Worm (Caenorhabditis elegans) whole organism, young adult: ENCODE measurements around the gene srbc-55.

Experiments
- B0019.2 ChIP-seq: fragments of 200-800 bp; sonication (Bioruptor generic); conservative IDR thresholded peaks from 2 replicates; pipeline ENCODE4 v1.3.6; 2022; ENCODE audit warnings: missing genetic modification reagents, missing genetic modification characterization, missing compliant biosample characterization
- B0035.1 ChIP-seq: sonication (generic microtip); optimal IDR thresholded peaks from 2 replicates; lab custom pipeline; 2016; ENCODE audit warnings: missing genetic modification characterization, mild to moderate bottlenecking, missing compliant biosample characterization, missing genotype, missing genetic modification reagents
- D2030.7 ChIP-seq: fragments of 200-800 bp; sonication (Bioruptor generic); IDR thresholded peaks from 2 replicates; pipeline ENCODE4 v1.3.6; 2022; ENCODE audit warnings: missing genetic modification reagents, missing genetic modification characterization, missing compliant biosample characterization
- F10E7.11 ChIP-seq: sonication (generic microtip); optimal IDR thresholded peaks from 2 replicates; lab custom pipeline; 2017; ENCODE audit warnings: mild to moderate bottlenecking, missing genetic modification characterization, moderate library complexity, missing compliant biosample characterization
- F52B5.7 ChIP-seq: sonication (generic microtip); optimal IDR thresholded peaks from 2 replicates; lab custom pipeline; 2016; ENCODE audit warnings: mild to moderate bottlenecking, missing genetic modification characterization, missing compliant biosample characterization
- K12H6.12 ChIP-seq: fragments of 200-800 bp; sonication (Bioruptor generic); optimal IDR thresholded peaks from 2 replicates; lab custom pipeline; 2018; ENCODE audit warnings: mild to moderate bottlenecking, missing genetic modification characterization, missing compliant biosample characterization
- Y53F4B.3 ChIP-seq: fragments of 200-800 bp; sonication (Bioruptor generic); IDR thresholded peaks from 2 replicates; pipeline ENCODE4 v1.3.6; 2022; ENCODE audit warnings: missing genetic modification reagents, missing genetic modification characterization, missing compliant biosample characterization
- Y53G8AR.9 ChIP-seq: fragments of 200-800 bp; sonication (Bioruptor generic); conservative IDR thresholded peaks from 2 replicates; pipeline ENCODE4 v1.3.6; 2022; ENCODE audit warnings: missing genetic modification reagents, missing genetic modification characterization, missing compliant biosample characterization
- Y56A3A.18 ChIP-seq: fragments of 200-800 bp; sonication (Bioruptor generic); IDR thresholded peaks from 2 replicates; pipeline ENCODE4 v1.3.6; 2022; ENCODE audit warnings: missing genetic modification reagents, missing genetic modification characterization, missing compliant biosample characterization
- Y67H2A.10 ChIP-seq: fragments of 200-800 bp; sonication (Bioruptor generic); conservative IDR thresholded peaks from 2 replicates; pipeline ENCODE4 v1.3.6; 2022; ENCODE audit warnings: missing genetic modification reagents, missing genetic modification characterization, missing compliant biosample characterization
- ama-1 ChIP-seq, 3 experiments: fragments of 150-350 bp in 1 of 3; sonication (generic microtip) in 2 of 3; optimal IDR thresholded peaks; 2 replicates each; lab custom pipeline; 2014 to 2018; ENCODE audit warnings: missing biosample characterization in 2 of 3, missing genetic modification characterization in 2 of 3, missing genetic modification reagents in 2 of 3
- attf-3 ChIP-seq: fragments of 200-800 bp; sonication (Bioruptor generic); conservative IDR thresholded peaks from 2 replicates; pipeline ENCODE4 v1.3.6; 2022; ENCODE audit warnings: missing genetic modification reagents, missing genetic modification characterization, missing compliant biosample characterization
- bed-2 ChIP-seq: fragments of 200-800 bp; sonication (Bioruptor generic); IDR thresholded peaks from 2 replicates; pipeline ENCODE4 v1.3.6; 2022; ENCODE audit warnings: missing genetic modification reagents, missing genetic modification characterization, missing compliant biosample characterization
- cebp-1 ChIP-seq, 2 experiments: fragments of 200-800 bp in 1 of 2; sonication (Bioruptor generic) in 1 of 2; sonication (generic microtip) in 1 of 2; IDR thresholded peaks in 1 of 2; optimal IDR thresholded peaks in 1 of 2; 2 replicates each; pipeline versions ENCODE4 v1.3.6 to Lab custom; 2017 to 2022; ENCODE audit warnings: missing compliant biosample characterization in 2 of 2, missing genetic modification characterization in 2 of 2, mild to moderate bottlenecking in 1 of 2, missing genetic modification reagents in 1 of 2, moderate library complexity in 1 of 2
- die-1 ChIP-seq: sonication (generic microtip); optimal IDR thresholded peaks from 2 replicates; lab custom pipeline; 2016; ENCODE audit warnings: missing genotype, mild to moderate bottlenecking, missing genetic modification characterization, missing compliant biosample characterization
- dpff-1 ChIP-seq: sonication (generic microtip); optimal IDR thresholded peaks from 2 replicates; lab custom pipeline; 2017; ENCODE audit warnings: mild to moderate bottlenecking, missing genetic modification characterization, missing compliant biosample characterization
- ekl-4 ChIP-seq: fragments of 200-800 bp; sonication (Bioruptor generic); IDR thresholded peaks from 2 replicates; pipeline ENCODE4 v1.3.6; 2022; ENCODE audit warnings: missing genetic modification reagents, missing genetic modification characterization, missing compliant biosample characterization
- fkh-3 ChIP-seq: sonication (generic microtip); optimal IDR thresholded peaks from 2 replicates; lab custom pipeline; 2016; ENCODE audit warnings: mild to moderate bottlenecking, missing genetic modification characterization, missing compliant biosample characterization
- gei-17 ChIP-seq: fragments of 200-800 bp; sonication (Bioruptor generic); optimal IDR thresholded peaks from 2 replicates; lab custom pipeline; 2018; ENCODE audit warnings: mild to moderate bottlenecking, missing genetic modification characterization, missing compliant biosample characterization
- hlh-12 ChIP-seq: sonication (generic microtip); optimal IDR thresholded peaks from 2 replicates; lab custom pipeline; 2016; ENCODE audit warnings: missing genetic modification characterization, missing compliant biosample characterization
- hrde-1 ChIP-seq: sonication (generic microtip); optimal IDR thresholded peaks from 2 replicates; lab custom pipeline; 2016; ENCODE audit warnings: missing genetic modification characterization, mild to moderate bottlenecking, missing compliant biosample characterization, moderate library complexity, missing genotype, missing genetic modification reagents, borderline replicate concordance
- let-526 ChIP-seq: fragments of 200-800 bp; sonication (Bioruptor generic); IDR thresholded peaks from 2 replicates; pipeline ENCODE4 v1.3.6; 2022; ENCODE audit warnings: missing genetic modification reagents, missing genetic modification characterization, missing compliant biosample characterization
- lin-54 ChIP-seq: fragments of 200-800 bp; sonication (Bioruptor generic); optimal IDR thresholded peaks from 2 replicates; lab custom pipeline; 2018; ENCODE audit warnings: mild to moderate bottlenecking, missing genetic modification characterization, missing compliant biosample characterization
- lsl-1 ChIP-seq: fragments of 200-800 bp; sonication (Bioruptor generic); optimal IDR thresholded peaks from 2 replicates; lab custom pipeline; 2018; ENCODE audit warnings: mild to moderate bottlenecking, missing genetic modification characterization, moderate library complexity, missing compliant biosample characterization
- madf-8 ChIP-seq: fragments of 200-800 bp; sonication (Bioruptor generic); conservative IDR thresholded peaks from 2 replicates; pipeline ENCODE4 v1.3.6; 2022; ENCODE audit warnings: missing genetic modification reagents, missing genetic modification characterization, missing compliant biosample characterization
- mel-28 ChIP-seq: sonication (generic microtip); optimal IDR thresholded peaks from 2 replicates; lab custom pipeline; 2016; ENCODE audit warnings: borderline replicate concordance, mild to moderate bottlenecking, missing genetic modification characterization, missing compliant biosample characterization
- nfya-1 ChIP-seq: sonication (generic microtip); optimal IDR thresholded peaks from 2 replicates; lab custom pipeline; 2017; ENCODE audit warnings: antibody characterized with exemption, missing compliant biosample characterization, missing genetic modification characterization, borderline replicate concordance; ENCODE audit not compliant: insufficient read depth
- repo-1 ChIP-seq: sonication (generic microtip); optimal IDR thresholded peaks from 2 replicates; lab custom pipeline; 2017; ENCODE audit warnings: mild to moderate bottlenecking, missing genetic modification characterization, missing compliant biosample characterization
- snpc-1.1 ChIP-seq: sonication (generic microtip); optimal IDR thresholded peaks from 2 replicates; lab custom pipeline; 2017; ENCODE audit warnings: missing genetic modification characterization, mild to moderate bottlenecking, missing compliant biosample characterization, antibody characterized with exemption, moderate library complexity, missing genotype, missing genetic modification reagents; ENCODE audit not compliant: insufficient read depth
- snpc-1.3 ChIP-seq: sonication (generic microtip); optimal IDR thresholded peaks from 2 replicates; lab custom pipeline; 2017; ENCODE audit warnings: missing genetic modification characterization, mild to moderate bottlenecking, missing compliant biosample characterization, antibody characterized with exemption, moderate library complexity, missing genotype, missing genetic modification reagents; ENCODE audit not compliant: insufficient read depth
- somi-1 ChIP-seq: fragments of 200-800 bp; sonication (Bioruptor generic); optimal IDR thresholded peaks from 2 replicates; lab custom pipeline; 2018; ENCODE audit warnings: mild to moderate bottlenecking, missing genetic modification characterization, missing compliant biosample characterization
- tlf-1 ChIP-seq: fragments of 200-800 bp; sonication (Bioruptor generic); optimal IDR thresholded peaks from 2 replicates; lab custom pipeline; 2018; ENCODE audit warnings: mild to moderate bottlenecking, missing genetic modification characterization, missing compliant biosample characterization
- ztf-18 ChIP-seq: sonication (generic microtip); optimal IDR thresholded peaks from 2 replicates; lab custom pipeline; 2016; ENCODE audit warnings: missing genotype, mild to moderate bottlenecking, missing genetic modification characterization, missing compliant biosample characterization

Gene srbc-55

ce11 chrV:15873762-15874161 is 44.0 kb upstream of the srbc-55 start (continued):
- peak; percentile 93 for TF ChIP-seq repo-1 (tag; lab: Kevin White, UChicago)
- TF ChIP-seq hlh-12 = peak; percentile 92
- TF ChIP-seq somi-1 (GFP tag; lab: Kevin White, UChicago) = peak; percentile 87
- TF ChIP-seq Y67H2A.10 (GFP tag; lab: Robert Waterston, UW) = no peak
- TF ChIP-seq nfya-1 (tag; lab: Kevin White, UChicago) = no peak
- TF ChIP-seq ztf-18 (tag; lab: Kevin White, UChicago) = peak; percentile 85
- peak; percentile 98 for TF ChIP-seq fkh-3 (tag; lab: Kevin White, UChicago)

- TF ChIP-seq D2030.7 (GFP tag; lab: Robert Waterston, UW) = no peak
These were observed 42.5 kb upstream of the srbc-55 start, which contains the start of gene str-56 for ce11 chrV:15872273-15872672. Gene str-56, plus strand, starts transcription at chrV:15872573.

DNA sequence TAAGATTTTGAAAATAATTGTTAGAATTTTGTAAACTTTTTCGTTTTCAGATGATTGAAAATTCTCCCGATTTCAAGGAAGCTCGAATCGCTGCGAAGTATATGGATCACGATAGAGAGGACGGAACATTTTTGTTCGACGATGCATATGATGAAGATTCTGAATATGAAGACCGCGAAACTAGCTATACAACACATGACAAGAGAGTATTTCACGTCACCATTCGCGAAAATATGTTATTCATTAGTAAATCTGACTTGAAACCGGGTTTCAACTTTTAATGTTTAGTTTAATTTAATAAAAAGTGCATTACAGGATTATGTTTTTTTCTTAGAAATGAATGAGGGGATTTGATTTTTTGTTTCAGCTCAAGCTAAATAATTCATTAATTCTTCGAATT is 40.5 kb upstream of the srbc-55 start, which contains the start of gene str-57:
Gene str-57 (plus strand): TSS at position 301 of the 400 bp plus-strand sequence.
- TF ChIP-seq Y53G8AR.9 (GFP tag; lab: Robert Waterston, UW) = no peak
- no peak for TF ChIP-seq ekl-4
- TF ChIP-seq die-1 (tag; lab: Kevin White, UChicago) = no peak
- TF ChIP-seq B0035.1 (tag; lab: Kevin White, UChicago) = no peak
- no peak for TF ChIP-seq lin-54
- TF ChIP-seq cebp-1 (GFP tag; IDR thresholded peaks at IDR 0.05; lab: Robert Waterston, UW) = no peak
- TF ChIP-seq cebp-1 (tag; optimal IDR thresholded peaks at IDR 0.05; lab: Kevin White, UChicago) = no peak
- TF ChIP-seq fkh-3 (tag; lab: Kevin White, UChicago) = no peak

DNA sequence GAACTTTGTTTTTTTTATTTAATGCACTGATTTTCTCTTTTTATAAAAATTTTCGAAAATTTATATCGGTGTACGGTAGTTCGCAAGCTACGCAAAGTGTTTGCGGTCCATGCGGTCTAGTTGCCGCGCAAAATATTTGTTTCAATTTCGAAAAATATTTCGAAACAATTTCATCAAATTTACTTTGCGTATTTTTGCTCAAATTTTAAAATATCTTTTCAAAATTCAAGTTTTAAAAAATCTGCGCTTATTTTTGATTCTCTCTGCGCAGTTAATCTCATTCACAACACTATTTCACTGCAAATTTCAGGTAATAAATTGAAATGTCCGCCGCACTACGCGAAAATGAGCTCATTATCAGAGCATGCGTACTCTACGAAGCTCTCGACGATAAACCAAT is 37.6 kb upstream of the srbc-55 start, which contains the start of gene fbxa-197:
Gene fbxa-197 (plus strand): TSS at position 301 of the 400 bp plus-strand sequence.
- TF ChIP-seq Y56A3A.18 (GFP tag; lab: Robert Waterston, UW) = no peak
- peak; percentile 78 for TF ChIP-seq lsl-1 (GFP tag; lab: Kevin White, UChicago)
- TF ChIP-seq dpff-1 = no peak

DNA sequence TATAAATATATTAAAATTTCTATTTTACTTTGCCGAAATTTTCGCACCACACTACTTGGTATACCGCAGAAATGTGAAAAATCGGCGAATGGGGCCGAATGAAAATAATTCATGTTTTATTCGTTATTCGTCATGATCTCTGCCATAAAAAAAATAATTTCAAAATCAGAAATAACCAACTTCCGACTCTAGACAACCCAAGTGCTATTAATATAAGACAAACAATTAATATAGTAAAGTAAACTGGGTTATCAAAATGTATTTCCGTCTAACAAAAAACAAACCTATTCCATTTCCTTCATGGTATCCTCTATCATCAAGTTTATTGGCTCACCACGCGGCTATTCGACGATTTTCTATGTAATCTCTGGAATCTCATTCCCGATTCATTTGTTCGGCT is 36.0 kb upstream of the srbc-55 start, which contains the start of gene srh-293:
Gene srh-293 (plus strand): TSS at position 301 of the 400 bp plus-strand sequence.
- TF ChIP-seq hrde-1 (tag; lab: Kevin White, UChicago) (no peak), bed-2 (no peak)

DNA sequence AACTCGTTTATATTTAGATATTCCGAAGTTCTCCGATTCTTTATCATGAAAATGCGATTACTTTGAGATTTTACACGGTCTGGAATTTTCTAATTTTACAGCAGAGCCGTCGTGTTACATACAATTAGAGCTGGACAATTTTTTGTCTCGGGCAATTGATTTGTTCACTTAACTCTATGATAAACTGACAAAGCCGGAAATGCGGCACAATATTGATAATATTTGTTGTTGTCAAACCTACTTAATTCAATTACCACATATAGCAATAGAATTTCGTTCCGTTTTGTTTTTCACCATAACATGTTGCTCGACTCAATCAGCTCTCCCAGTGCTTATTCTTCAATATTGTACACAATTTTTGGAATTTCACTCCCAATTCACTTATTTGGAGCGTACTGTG is 33.2 kb upstream of the srbc-55 start, which contains the start of gene srh-299:
Gene srh-299 (plus strand): TSS at position 301 of the 400 bp plus-strand sequence.
- no peak for TF ChIP-seq Y56A3A.18 (GFP tag; lab: Robert Waterston, UW)
- TF ChIP-seq gei-17 (GFP tag; lab: Kevin White, UChicago) = no peak
- no peak for TF ChIP-seq ama-1 (optimal IDR thresholded peaks at IDR 0.05; lab: Kevin White, UChicago)
- TF ChIP-seq ama-1 (GFP tag; optimal IDR thresholded peaks at IDR 0.05; lab: Kevin White, UChicago) = no peak
- no peak for TF ChIP-seq K12H6.12 (tag; lab: Kevin White, UChicago)
- no peak for TF ChIP-seq snpc-1.3 (tag; lab: Kevin White, UChicago)
- TF ChIP-seq somi-1 (GFP tag; lab: Kevin White, UChicago) = no peak
- TF ChIP-seq let-526 = no peak
- TF ChIP-seq tlf-1 (GFP tag; lab: Kevin White, UChicago) = no peak
- no peak for TF ChIP-seq cebp-1 (GFP tag; IDR thresholded peaks at IDR 0.05; lab: Robert Waterston, UW)
- no peak for TF ChIP-seq cebp-1 (tag; optimal IDR thresholded peaks at IDR 0.05; lab: Kevin White, UChicago)
- no peak for TF ChIP-seq F10E7.11 (tag; lab: Kevin White, UChicago)
- no peak for TF ChIP-seq madf-8 (GFP tag; lab: Robert Waterston, UW)
- TF ChIP-seq F52B5.7 (tag; lab: Kevin White, UChicago) = no peak
- no peak for TF ChIP-seq B0019.2
- TF ChIP-seq attf-3 (GFP tag; lab: Robert Waterston, UW) = no peak
- TF ChIP-seq snpc-1.1 (tag; lab: Kevin White, UChicago) = no peak
- no peak for TF ChIP-seq dpff-1
- no peak for TF ChIP-seq mel-28 (tag; lab: Kevin White, UChicago)
- TF ChIP-seq Y53F4B.3 (GFP tag; lab: Robert Waterston, UW) = no peak
